Fruit fly (Drosophila melanogaster): ENCODE measurements around the gene Kif3C.

dm6 chr4:1112867-1113769 is 34.1 kb upstream of the Kif3C start:
- no peak for TF ChIP-seq CG8159 (tag; optimal IDR thresholded peaks at IDR 0.05)
- no peak for TF ChIP-seq rn (GFP tag; IDR thresholded peaks at IDR 0.05)
- TF ChIP-seq fd96Ca (GFP tag; IDR thresholded peaks at IDR 0.05), result no peak
- TF ChIP-seq CG9948 (tag; optimal IDR thresholded peaks at IDR 0.05), result peak; percentile 90
- TF ChIP-seq CG8301 (tag; optimal IDR thresholded peaks at IDR 0.05), result peak; percentile 94
- TF ChIP-seq CG32121 (GFP tag; IDR thresholded peaks at IDR 0.05), result peak; percentile 94
- no peak for TF ChIP-seq CG4496 (GFP tag; IDR thresholded peaks at IDR 0.05)
- TF ChIP-seq Snoo (tag; optimal IDR thresholded peaks at IDR 0.05), result peak; percentile 89
- no peak for TF ChIP-seq EcR (GFP tag; optimal IDR thresholded peaks at IDR 0.05)
- no peak; the same call in 1 of the 2 replicates for TF ChIP-seq CG10348 (GFP tag; IDR thresholded peaks at IDR 0.05)
- TF ChIP-seq Pif1A (GFP tag; optimal IDR thresholded peaks at IDR 0.05), result peak; percentile 97
- peak; percentile 90 for TF ChIP-seq CG34367 (tag; optimal IDR thresholded peaks at IDR 0.05)
- TF ChIP-seq CG15710 (tag; optimal IDR thresholded peaks at IDR 0.05), result peak; percentile 82
